Worm (Caenorhabditis elegans): ENCODE results near the gene Y48G9A.9.

ce11 chrIII:2125936-2126335 is 33.4 kb downstream of the Y48G9A.9 start:
- TF ChIP-seq ets-7 (tag; optimal IDR thresholded peaks at IDR 0.05) (no peak), sea-1 (GFP tag; conservative IDR thresholded peaks at IDR 0.05) (no peak), aly-1 (tag; optimal IDR thresholded peaks at IDR 0.05) (no peak)
